Fruit fly (Drosophila melanogaster) whole organism, embryonic: ENCODE measurements around the gene AP-1sigma.

ENCODE experiments used
- Atf3 ChIP-seq: fragments of 200-800 bp; sonication (Bioruptor generic); optimal IDR thresholded peaks from 3 replicates; lab custom pipeline; 2016; ENCODE audit warnings: missing biosample characterization, missing genetic modification characterization
- Bgb ChIP-seq: fragments of 200-800 bp; sonication (Bioruptor generic); IDR thresholded peaks from 2 replicates; pipeline ENCODE4 v1.3.6; 2022; ENCODE audit warnings: missing biosample characterization, missing genetic modification characterization; ENCODE audit not compliant: partially characterized antibody
- CG10209 ChIP-seq: fragments of 200-800 bp; sonication (Bioruptor generic); optimal IDR thresholded peaks from 3 replicates; lab custom pipeline; 2017; ENCODE audit warnings: missing biosample characterization, mild to moderate bottlenecking, missing genetic modification characterization, missing genetic modification reagents
- CG11093 ChIP-seq: fragments of 200-800 bp; sonication (Bioruptor generic); IDR thresholded peaks from 3 replicates; pipeline ENCODE4 v1.3.6; 2022; ENCODE audit warnings: missing biosample characterization, missing genetic modification characterization
- CG11560 ChIP-seq: fragments of 200-800 bp; sonication (Bioruptor generic); IDR thresholded peaks from 3 replicates; pipeline ENCODE4 v1.3.6; 2022; ENCODE audit warnings: missing biosample characterization, missing genetic modification characterization
- CG12236 ChIP-seq: fragments of 200-800 bp; sonication (Bioruptor generic); optimal IDR thresholded peaks from 2 replicates; lab custom pipeline; 2016; ENCODE audit warnings: missing biosample characterization, missing genetic modification characterization
- CG12744 ChIP-seq: fragments of 200-800 bp; sonication (Bioruptor generic); optimal IDR thresholded peaks from 2 replicates; lab custom pipeline; 2016; ENCODE audit warnings: missing biosample characterization, missing genetic modification characterization
- CG13624 ChIP-seq: fragments of 200-800 bp; sonication (Bioruptor generic); optimal IDR thresholded peaks from 2 replicates; lab custom pipeline; 2016; ENCODE audit warnings: missing biosample characterization, missing genetic modification characterization
- CG15011 ChIP-seq: fragments of 200-800 bp; sonication (Bioruptor generic); optimal IDR thresholded peaks from 3 replicates; lab custom pipeline; 2018; ENCODE audit warnings: missing biosample characterization, mild to moderate bottlenecking, missing genetic modification characterization
- CG15514 ChIP-seq: fragments of 200-800 bp; sonication (Bioruptor generic); optimal IDR thresholded peaks from 3 replicates; lab custom pipeline; 2017; ENCODE audit warnings: missing biosample characterization, missing genetic modification characterization, mild to moderate bottlenecking, moderate library complexity, missing genetic modification reagents
- CG16779 ChIP-seq: fragments of 200-800 bp; sonication (Bioruptor generic); IDR thresholded peaks from 2 replicates; pipeline ENCODE4 v1.3.6; 2022; ENCODE audit warnings: missing biosample characterization, missing genetic modification characterization
- CG16863 ChIP-seq: fragments of 200-800 bp; sonication (Bioruptor generic); optimal IDR thresholded peaks from 3 replicates; lab custom pipeline; 2016; ENCODE audit warnings: missing biosample characterization, missing genetic modification characterization
- CG17328 ChIP-seq: fragments of 200-800 bp; sonication (Bioruptor generic); IDR thresholded peaks from 2 replicates; pipeline ENCODE4 v1.3.6; 2022; ENCODE audit warnings: missing biosample characterization, missing genetic modification characterization
- CG17829 ChIP-seq: fragments of 200-800 bp; optimal IDR thresholded peaks from 2 replicates; lab custom pipeline; 2019; ENCODE audit warnings: missing biosample characterization, mild to moderate bottlenecking, missing genetic modification characterization, moderate library complexity
- CG18599 ChIP-seq: fragments of 200-800 bp; sonication (Bioruptor generic); optimal IDR thresholded peaks from 3 replicates; lab custom pipeline; 2017; ENCODE audit warnings: missing biosample characterization, missing genetic modification characterization, mild to moderate bottlenecking, moderate library complexity, missing genetic modification reagents
- CG2116 ChIP-seq: fragments of 200-800 bp; sonication (Bioruptor generic); optimal IDR thresholded peaks from 3 replicates; lab custom pipeline; 2018; ENCODE audit warnings: missing biosample characterization, mild to moderate bottlenecking, missing genetic modification characterization
- CG31441 ChIP-seq: fragments of 200-800 bp; sonication (Bioruptor generic); IDR thresholded peaks from 2 replicates; pipeline ENCODE4 v1.3.6; 2022; ENCODE audit warnings: missing biosample characterization, missing genetic modification characterization
- CG3281 ChIP-seq: fragments of 200-800 bp; sonication (Bioruptor generic); optimal IDR thresholded peaks from 3 replicates; lab custom pipeline; 2017; ENCODE audit warnings: missing biosample characterization, mild to moderate bottlenecking, missing genetic modification characterization
- CG33557 ChIP-seq: fragments of 200-800 bp; sonication (Bioruptor generic); optimal IDR thresholded peaks from 2 replicates; lab custom pipeline; 2019; ENCODE audit warnings: missing biosample characterization, mild to moderate bottlenecking, missing genetic modification characterization, moderate library complexity
- CG7928 ChIP-seq: fragments of 200-800 bp; sonication (Bioruptor generic); optimal IDR thresholded peaks from 2 replicates; lab custom pipeline; 2017; ENCODE audit warnings: missing biosample characterization, mild to moderate bottlenecking, missing genetic modification characterization
- Doc2 ChIP-seq: fragments of 200-800 bp; sonication (Bioruptor generic); IDR thresholded peaks from 2 replicates; pipeline ENCODE4 v1.3.6; 2022; ENCODE audit warnings: missing biosample characterization, missing genetic modification characterization
- Dref ChIP-seq: fragments of 200-800 bp; sonication (Bioruptor generic); IDR thresholded peaks from 2 replicates; pipeline ENCODE4 v1.3.6; 2022; ENCODE audit warnings: missing biosample characterization, missing genetic modification characterization
- ERR ChIP-seq: fragments of 200-800 bp; sonication (Bioruptor generic); optimal IDR thresholded peaks from 2 replicates; lab custom pipeline; 2016; ENCODE audit warnings: missing biosample characterization, missing genetic modification characterization
- GATAe ChIP-seq: fragments of 200-800 bp; sonication (Bioruptor generic); conservative IDR thresholded peaks from 2 replicates; pipeline ENCODE4 v1.3.6; 2022; ENCODE audit warnings: missing biosample characterization, missing genetic modification characterization
- HLH4C ChIP-seq: fragments of 200-800 bp; sonication (Bioruptor generic); IDR thresholded peaks from 3 replicates; pipeline ENCODE4 v1.3.6; 2022; ENCODE audit warnings: missing biosample characterization, missing genetic modification characterization; ENCODE audit not compliant: partially characterized antibody
- Hey ChIP-seq: fragments of 200-800 bp; sonication (Bioruptor generic); optimal IDR thresholded peaks from 3 replicates; lab custom pipeline; 2018; ENCODE audit warnings: missing biosample characterization, mild to moderate bottlenecking, missing genetic modification characterization
- Neu2 ChIP-seq: fragments of 200-800 bp; sonication (Bioruptor generic); optimal IDR thresholded peaks from 3 replicates; lab custom pipeline; 2016; ENCODE audit warnings: missing biosample characterization, missing genetic modification characterization, borderline replicate concordance
- Taf1 ChIP-seq: fragments of 200-800 bp; sonication (Bioruptor generic); IDR thresholded peaks from 2 replicates; pipeline ENCODE4 v1.3.6; 2022; ENCODE audit warnings: missing biosample characterization, missing genetic modification characterization
- Tbp ChIP-seq: fragments of >200 bp; optimal IDR thresholded peaks from 2 replicates; lab custom pipeline; 2018; ENCODE audit warnings: missing biosample characterization, missing genetic modification characterization
- bab2 ChIP-seq: fragments of 200-800 bp; sonication (Bioruptor generic); optimal IDR thresholded peaks from 2 replicates; lab custom pipeline; 2016; ENCODE audit warnings: missing biosample characterization, missing genetic modification characterization
- bcd ChIP-seq: fragments of 200-800 bp; sonication (Bioruptor generic); optimal IDR thresholded peaks from 2 replicates; lab custom pipeline; 2017; ENCODE audit warnings: missing biosample characterization, mild to moderate bottlenecking, missing genetic modification characterization
- chif ChIP-seq, 2 experiments: fragments of 200-800 bp; sonication (Bioruptor generic); optimal IDR thresholded peaks; 3 replicates each; lab custom pipeline; 2016; ENCODE audit warnings: missing biosample characterization in 2 of 2, missing genetic modification characterization in 2 of 2
- ci ChIP-seq: fragments of 200-800 bp; sonication (Bioruptor generic); IDR thresholded peaks from 3 replicates; pipeline ENCODE4 v1.3.6; 2022; ENCODE audit warnings: missing biosample characterization, missing genetic modification characterization
- corto ChIP-seq: fragments of 200-800 bp; sonication (Bioruptor generic); optimal IDR thresholded peaks from 2 replicates; lab custom pipeline; 2016; ENCODE audit warnings: missing biosample characterization, mild to moderate bottlenecking, missing genetic modification characterization, moderate library complexity
- da ChIP-seq: fragments of 200-800 bp; sonication (Bioruptor generic); optimal IDR thresholded peaks from 2 replicates; lab custom pipeline; 2016; ENCODE audit warnings: missing biosample characterization, missing genetic modification characterization
- dm ChIP-seq: fragments of 200-800 bp; sonication (Bioruptor generic); optimal IDR thresholded peaks from 3 replicates; lab custom pipeline; 2016; ENCODE audit warnings: missing biosample characterization, missing genetic modification characterization
- dmrt11E ChIP-seq: fragments of 200-800 bp; sonication (Bioruptor generic); optimal IDR thresholded peaks from 3 replicates; lab custom pipeline; 2018; ENCODE audit warnings: missing biosample characterization, mild to moderate bottlenecking, missing genetic modification characterization, moderate library complexity
- dmrt99B ChIP-seq: fragments of 200-800 bp; sonication (Bioruptor generic); optimal IDR thresholded peaks from 2 replicates; lab custom pipeline; 2018; ENCODE audit warnings: missing biosample characterization, mild to moderate bottlenecking, missing genetic modification characterization, moderate library complexity
- dysf ChIP-seq: fragments of 200-800 bp; sonication (Bioruptor generic); IDR thresholded peaks from 3 replicates; pipeline ENCODE4 v1.3.6; 2022; ENCODE audit warnings: missing biosample characterization, missing genetic modification characterization
- ems ChIP-seq: fragments of 200-800 bp; sonication (Bioruptor generic); optimal IDR thresholded peaks from 3 replicates; lab custom pipeline; 2016; ENCODE audit warnings: missing biosample characterization, missing genetic modification characterization
- fd64A ChIP-seq: fragments of 200-800 bp; sonication (Bioruptor generic); optimal IDR thresholded peaks from 3 replicates; lab custom pipeline; 2018; ENCODE audit warnings: missing biosample characterization, mild to moderate bottlenecking, missing genetic modification characterization
- gcm ChIP-seq: fragments of 200-800 bp; sonication (Bioruptor generic); optimal IDR thresholded peaks from 2 replicates; lab custom pipeline; 2019; ENCODE audit warnings: missing biosample characterization, mild to moderate bottlenecking, missing genetic modification characterization, moderate library complexity
- h ChIP-seq: fragments of >200 bp; optimal IDR thresholded peaks from 2 replicates; lab custom pipeline; 2017
- knrl ChIP-seq: fragments of 200-800 bp; sonication (Bioruptor generic); IDR thresholded peaks from 3 replicates; pipeline ENCODE4 v1.3.6; 2022; ENCODE audit warnings: missing biosample characterization, missing genetic modification characterization; ENCODE audit not compliant: partially characterized antibody
- pb ChIP-seq: fragments of 200-800 bp; sonication (Bioruptor generic); optimal IDR thresholded peaks from 3 replicates; lab custom pipeline; 2016; ENCODE audit warnings: missing biosample characterization, missing genetic modification characterization
- pum ChIP-seq: fragments of 200-800 bp; sonication (Bioruptor generic); optimal IDR thresholded peaks from 2 replicates; lab custom pipeline; 2016; ENCODE audit warnings: missing biosample characterization, missing genetic modification characterization
- ssp ChIP-seq: fragments of 200-800 bp; sonication (Bioruptor generic); IDR thresholded peaks from 2 replicates; pipeline ENCODE4 v1.3.6; 2022; ENCODE audit warnings: missing biosample characterization, missing genetic modification characterization
- vvl ChIP-seq: fragments of 200-800 bp; sonication (Bioruptor generic); IDR thresholded peaks from 2 replicates; pipeline ENCODE4 v1.3.6; 2022; ENCODE audit warnings: missing biosample characterization, missing genetic modification characterization
- yki ChIP-seq: fragments of >200 bp; optimal IDR thresholded peaks from 3 replicates; lab custom pipeline; 2018
- zfh1 ChIP-seq: fragments of 200-800 bp; sonication (Bioruptor generic); IDR thresholded peaks from 3 replicates; pipeline ENCODE4 v1.3.6; 2022; ENCODE audit warnings: missing biosample characterization, missing genetic modification characterization

The AP-1sigma gene

dm6 chr3R:23992823-23993797 is 34.7 kb downstream of the AP-1sigma start, which contains the start of the genes Epp and Rab7:
Gene Epp (minus strand): TSS chr3R:23992916.
Gene Rab7 (plus strand): TSS chr3R:23993008.
- no peak for TF ChIP-seq CG15011 (GFP tag; lab: Kevin White, UChicago)
- peak; percentile 21 for TF ChIP-seq CG3281 (GFP tag; lab: Kevin White, UChicago)
- peak; percentile 41 for TF ChIP-seq CG18599
- peak; percentile 92 for TF ChIP-seq Dref (GFP tag; lab: Robert Waterston, UW)
- peak; percentile 63 for TF ChIP-seq vvl (GFP tag; lab: Robert Waterston, UW)
- TF ChIP-seq ci (GFP tag; lab: Robert Waterston, UW) = peak; percentile 32; the same call in 1 of the 3 replicates
- TF ChIP-seq dm (GFP tag; lab: Kevin White, UChicago) = peak; percentile 62
- TF ChIP-seq CG17328 (GFP tag; lab: Robert Waterston, UW) = no peak
- TF ChIP-seq CG2116 (GFP tag; lab: Kevin White, UChicago) = peak; percentile 95
- TF ChIP-seq pum = no peak
- TF ChIP-seq ERR (GFP tag; lab: Kevin White, UChicago) = peak; percentile 45
- TF ChIP-seq knrl (GFP tag; lab: Robert Waterston, UW) = peak; percentile 91
- TF ChIP-seq CG12744 (GFP tag; lab: Kevin White, UChicago) = peak; percentile 35
- TF ChIP-seq Hey (tag; lab: Kevin White, UChicago) = no peak
- no peak for TF ChIP-seq Atf3 (GFP tag; lab: Kevin White, UChicago)
- no peak for TF ChIP-seq CG33557 (GFP tag; lab: Kevin White, UChicago)
- TF ChIP-seq CG12236 (GFP tag; lab: Kevin White, UChicago) = no peak
- TF ChIP-seq CG13624 (GFP tag; lab: Kevin White, UChicago) = peak; percentile 97
- peak in 1 of 2 experiments; percentile 28 for TF ChIP-seq chif (GFP tag; optimal IDR thresholded peaks at IDR 0.05; lab: Kevin White, UChicago)
- TF ChIP-seq dmrt11E (tag; lab: Kevin White, UChicago) = no peak
- no peak for TF ChIP-seq CG11560
- no peak for TF ChIP-seq yki
- peak; percentile 96 for TF ChIP-seq Bgb (GFP tag; lab: Robert Waterston, UW)
- no peak for TF ChIP-seq Tbp (GFP tag; lab: Kevin White, UChicago)
- TF ChIP-seq dysf = peak; percentile 32; the same call in 1 of the 3 replicates
- peak; percentile 66 for TF ChIP-seq CG15514 (GFP tag; lab: Kevin White, UChicago)
- TF ChIP-seq bcd (GFP tag; lab: Kevin White, UChicago) = no peak
- TF ChIP-seq pb (GFP tag; lab: Kevin White, UChicago) = peak; percentile 51
- TF ChIP-seq CG16779 (GFP tag; lab: Robert Waterston, UW) = no peak
- peak; percentile 15 for TF ChIP-seq bab2
- no peak for TF ChIP-seq Taf1 (GFP tag; lab: Robert Waterston, UW)
- no peak for TF ChIP-seq CG7928 (GFP tag; lab: Kevin White, UChicago)
- TF ChIP-seq ems = peak; percentile 68
- no peak for TF ChIP-seq dmrt99B (tag; lab: Kevin White, UChicago)
- TF ChIP-seq HLH4C (GFP tag; lab: Robert Waterston, UW) = peak; percentile 88
- no peak; the same call in 1 of the 2 replicates for TF ChIP-seq CG31441 (GFP tag; lab: Robert Waterston, UW)
- TF ChIP-seq ssp (GFP tag; lab: Robert Waterston, UW) = no peak
- peak; percentile 36 for TF ChIP-seq CG17829
- TF ChIP-seq CG10209 = no peak
- TF ChIP-seq zfh1 (GFP tag; lab: Robert Waterston, UW) = 0 out of 3 replicates have a peak, but pooled peaks have one; percentile 37
- no peak for TF ChIP-seq h (lab: Kevin White, UChicago)
- no peak for TF ChIP-seq fd64A
- TF ChIP-seq CG11093 (GFP tag; lab: Robert Waterston, UW) = no peak
- no peak for TF ChIP-seq GATAe (GFP tag; lab: Robert Waterston, UW)
- peak; percentile 76 for TF ChIP-seq gcm (GFP tag; lab: Kevin White, UChicago)
- TF ChIP-seq Neu2 (GFP tag; lab: Kevin White, UChicago) = no peak
- TF ChIP-seq da (GFP tag; lab: Kevin White, UChicago) = no peak
- TF ChIP-seq Doc2 (GFP tag; lab: Robert Waterston, UW) = no peak
- TF ChIP-seq CG16863 (GFP tag; lab: Kevin White, UChicago) = peak; percentile 36
- TF ChIP-seq corto (GFP tag; lab: Kevin White, UChicago) = peak; percentile 13
